Fruit fly (Drosophila melanogaster): ENCODE data around the gene CG14073.

Gene CG14073

DNA sequence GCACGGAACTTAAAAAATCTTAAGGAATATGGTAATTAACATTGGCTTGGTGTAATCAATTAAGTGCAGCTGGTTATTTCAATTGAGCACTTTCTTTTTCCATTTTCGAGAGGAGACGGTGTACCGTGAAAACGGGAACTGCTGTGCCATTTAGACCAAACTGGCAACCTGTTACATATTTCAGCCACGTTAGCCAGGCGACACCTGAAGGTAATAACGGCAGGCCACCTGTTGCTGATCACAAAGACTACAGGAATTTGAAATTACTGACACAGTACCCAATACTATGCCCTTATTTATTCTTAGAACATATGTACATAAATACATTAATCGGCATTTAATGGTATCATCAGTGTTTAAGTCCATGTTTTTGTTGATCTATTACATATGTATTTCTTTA, 21.8 kb upstream of the CG14073 start:
- TF ChIP-seq CG17801 (GFP tag; optimal IDR thresholded peaks at IDR 0.05; ENCODE audit: partially characterized antibody) = no peak

- peak; percentile 18 for TF ChIP-seq CG17801 (GFP tag; optimal IDR thresholded peaks at IDR 0.05; ENCODE audit: partially characterized antibody)
Measured at dm6 chr3L:18841269-18841668, 20.8 kb upstream of the CG14073 start.

DNA sequence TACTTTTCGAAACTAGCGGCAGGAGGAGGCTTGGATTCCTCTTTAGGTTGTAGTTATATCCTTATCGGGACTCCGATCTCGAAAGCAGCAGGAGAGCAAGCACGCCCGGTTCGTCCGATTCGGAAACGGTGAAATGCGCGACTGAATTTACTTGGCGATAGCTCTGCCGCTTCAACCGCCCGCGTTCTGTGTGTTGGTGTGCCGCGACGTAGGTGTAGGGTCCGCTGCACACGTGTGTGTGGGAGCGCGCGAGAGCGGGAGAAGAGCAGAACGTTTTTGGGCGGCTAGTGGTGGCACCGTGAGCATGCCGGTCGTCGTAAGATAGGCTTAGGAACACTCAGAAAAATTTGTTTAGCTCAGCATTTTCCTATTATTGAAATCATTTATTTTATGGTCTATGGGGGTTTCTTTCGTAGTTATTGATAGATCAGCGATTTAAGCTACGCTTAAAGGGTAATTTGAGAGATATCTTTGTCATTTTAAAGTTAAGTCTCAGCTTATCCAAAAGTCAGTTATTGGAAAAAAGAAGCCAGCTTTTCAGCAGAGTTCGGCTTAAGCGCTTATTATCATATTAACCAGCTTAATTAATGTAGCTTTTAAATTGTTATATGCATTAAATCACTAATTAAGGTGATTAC, 20.0 kb upstream of the CG14073 start:
- TF ChIP-seq CG17801 (GFP tag; optimal IDR thresholded peaks at IDR 0.05; ENCODE audit: partially characterized antibody) = peak; percentile 66

DNA sequence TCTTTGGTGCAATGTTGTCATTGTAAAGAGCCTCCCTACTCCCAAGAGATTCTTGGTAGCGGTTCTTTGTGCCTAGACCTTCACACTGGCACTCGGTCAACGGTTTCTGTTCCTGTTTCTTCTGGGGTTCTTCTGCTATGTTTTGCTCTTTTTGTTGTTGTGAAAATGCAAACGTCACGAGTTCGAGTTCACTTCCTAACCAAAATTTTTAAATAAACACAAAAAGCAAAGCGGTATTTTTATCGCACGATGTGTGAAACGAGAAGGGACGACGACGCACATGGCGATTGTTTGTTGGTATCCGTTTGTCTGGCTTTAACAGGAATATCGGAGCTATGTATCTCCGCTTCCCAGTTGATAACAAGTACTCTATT, 19.5 kb upstream of the CG14073 start:
- TF ChIP-seq CG17801 (GFP tag; optimal IDR thresholded peaks at IDR 0.05; ENCODE audit: partially characterized antibody) = no peak

dm6 chr3L:18837707-18838244, 17.3 kb upstream of the CG14073 start:
- no peak for TF ChIP-seq CG17801 (GFP tag; optimal IDR thresholded peaks at IDR 0.05; ENCODE audit: partially characterized antibody)

dm6 chr3L:18836658-18837057, 16.2 kb upstream of the CG14073 start:
- no peak for TF ChIP-seq CG17801 (GFP tag; optimal IDR thresholded peaks at IDR 0.05; ENCODE audit: partially characterized antibody)

DNA sequence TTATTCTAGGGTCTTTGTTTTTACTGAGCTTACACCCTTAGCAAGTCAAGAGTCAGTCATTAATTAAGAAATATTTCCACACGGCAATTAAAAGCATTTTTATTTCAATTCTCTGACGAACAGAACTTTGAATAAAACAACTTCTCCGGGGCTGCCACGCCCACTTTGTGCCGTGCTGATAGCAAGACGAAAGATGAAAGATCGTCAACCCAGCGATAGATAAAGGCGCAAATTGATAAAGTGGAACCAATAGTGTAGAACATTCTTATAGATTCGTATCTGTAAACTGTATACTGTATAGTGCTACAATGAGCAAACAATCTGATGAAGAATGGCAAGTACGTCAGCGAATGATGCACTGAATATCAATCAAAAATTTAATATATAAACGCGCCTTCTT, 14.4 kb upstream of the CG14073 start:
- TF ChIP-seq CG17801 (GFP tag; optimal IDR thresholded peaks at IDR 0.05; ENCODE audit: partially characterized antibody) = no peak

DNA sequence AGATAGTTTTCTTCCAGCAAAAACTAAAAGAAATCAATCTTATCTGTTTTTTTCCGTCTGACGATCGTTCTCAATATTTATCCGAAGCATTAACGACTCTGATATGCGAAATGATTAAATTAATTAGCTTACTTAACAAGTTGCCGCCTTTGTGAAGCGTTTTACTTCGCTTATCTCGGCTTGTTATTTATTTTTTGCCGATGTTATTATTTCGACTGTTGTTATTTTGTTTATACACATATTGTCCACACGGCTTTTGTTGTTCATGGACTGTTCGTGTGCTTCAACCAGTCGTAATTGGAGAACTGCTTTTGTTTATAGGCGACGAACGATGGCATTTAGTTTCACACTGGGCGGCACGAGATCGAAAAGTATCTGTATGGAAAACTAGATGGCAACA, 12.8 kb upstream of the CG14073 start:
- peak; percentile 9 for TF ChIP-seq CG17801 (GFP tag; optimal IDR thresholded peaks at IDR 0.05; ENCODE audit: partially characterized antibody)

dm6 chr3L:18832708-18833107, 12.2 kb upstream of the CG14073 start:
- no peak for TF ChIP-seq CG17801 (GFP tag; optimal IDR thresholded peaks at IDR 0.05; ENCODE audit: partially characterized antibody)

dm6 chr3L:18832195-18832594, 11.7 kb upstream of the CG14073 start:
- no peak for TF ChIP-seq CG17801 (GFP tag; optimal IDR thresholded peaks at IDR 0.05; ENCODE audit: partially characterized antibody)

- no peak for TF ChIP-seq CG17801 (GFP tag; optimal IDR thresholded peaks at IDR 0.05; ENCODE audit: partially characterized antibody)
Measured at dm6 chr3L:18828318-18828717, 7.8 kb upstream of the CG14073 start.

DNA sequence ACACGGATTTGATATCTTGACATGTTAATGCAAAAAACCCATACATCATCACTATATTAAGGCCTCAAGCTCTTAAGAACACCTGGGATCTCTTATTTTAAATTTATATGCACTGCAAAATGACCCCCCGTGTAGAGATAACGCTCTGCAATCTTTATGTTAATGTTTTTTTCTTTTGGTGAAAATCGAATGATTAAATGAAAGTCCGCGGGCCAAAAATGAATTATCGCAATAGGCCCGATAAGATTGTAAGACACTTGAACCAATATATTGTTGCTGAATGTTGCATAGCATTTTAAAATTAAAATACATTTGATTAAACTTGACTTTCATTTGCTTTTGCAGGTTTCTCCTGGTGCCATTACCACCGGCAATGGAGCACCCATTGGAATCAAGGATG, 5.5 kb upstream of the CG14073 start:
- no peak for TF ChIP-seq CG17801 (GFP tag; optimal IDR thresholded peaks at IDR 0.05; ENCODE audit: partially characterized antibody)

DNA sequence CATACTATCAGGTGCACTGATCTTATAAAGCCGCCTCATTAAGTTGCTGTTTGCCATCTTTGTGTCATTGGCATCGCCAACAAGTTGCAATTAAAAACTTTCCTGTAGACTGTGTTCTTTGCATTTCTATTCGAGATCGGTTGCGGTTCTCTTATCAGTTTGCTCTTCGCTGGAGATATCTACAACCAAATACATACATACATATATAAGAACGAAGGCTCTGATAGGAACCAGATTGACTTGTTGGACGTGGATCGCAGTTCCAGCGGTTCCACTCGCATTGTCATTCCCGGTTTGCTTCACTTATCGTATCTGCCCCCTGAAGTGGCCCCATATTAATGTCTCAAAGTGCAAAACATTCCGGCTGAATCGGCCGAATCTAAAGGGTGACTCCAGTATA, 4.4 kb upstream of the CG14073 start:
- no peak for TF ChIP-seq CG17801 (GFP tag; optimal IDR thresholded peaks at IDR 0.05; ENCODE audit: partially characterized antibody)

- no peak for TF ChIP-seq CG17801 (GFP tag; optimal IDR thresholded peaks at IDR 0.05; ENCODE audit: partially characterized antibody)
Measured at dm6 chr3L:18823870-18824561, 3.5 kb upstream of the CG14073 start.

dm6 chr3L:18823221-18823514, 2.7 kb upstream of the CG14073 start:
- no peak for TF ChIP-seq CG17801 (GFP tag; optimal IDR thresholded peaks at IDR 0.05; ENCODE audit: partially characterized antibody)

DNA sequence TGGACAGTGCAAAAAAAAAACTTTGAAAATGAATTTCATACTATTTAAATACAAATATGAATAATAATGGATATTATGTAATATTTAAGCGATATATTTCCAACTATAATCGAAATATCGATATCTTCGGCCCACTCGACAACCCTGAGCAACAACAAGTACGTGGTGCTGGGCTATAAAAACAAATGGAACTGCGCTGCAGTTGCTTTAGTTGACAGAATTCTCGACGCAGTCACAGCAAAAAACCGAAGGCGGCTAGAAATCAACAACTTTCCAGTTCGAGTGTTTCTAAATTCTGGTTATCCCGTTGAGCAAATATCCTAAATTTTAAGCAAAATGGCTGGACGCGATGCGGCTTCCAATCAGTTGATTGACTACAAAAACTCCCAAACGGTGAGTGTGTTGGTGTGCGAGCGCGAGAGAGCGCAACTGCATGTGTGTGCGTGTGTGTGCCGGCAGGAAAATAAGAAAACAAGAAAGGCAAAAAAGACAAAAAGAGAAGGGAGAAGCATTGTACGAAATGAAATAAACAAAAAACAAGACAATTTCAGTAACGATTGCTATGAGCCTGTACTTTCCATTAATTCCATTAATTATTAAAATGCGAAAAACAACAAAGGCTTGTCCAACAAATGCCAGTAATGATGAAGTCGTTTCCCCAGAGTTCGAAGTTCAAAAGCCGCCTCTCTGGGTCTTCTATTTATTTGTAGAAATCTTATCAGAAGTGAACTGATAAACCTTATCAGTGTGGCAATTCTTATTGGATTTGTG, 2.2 kb upstream of the CG14073 start, which contains the start of gene Cat:
Gene Cat, plus strand, starts transcription at position 155 of the 771 bp plus-strand sequence.
- peak; percentile 100 for TF ChIP-seq CG17801 (GFP tag; optimal IDR thresholded peaks at IDR 0.05; ENCODE audit: partially characterized antibody)
